Worm (Caenorhabditis elegans) whole organism, early embryonic: ENCODE results near the gene C28H8.8.

ENCODE experiments used
- B0310.2 ChIP-seq: sonication (generic microtip); optimal IDR thresholded peaks from 2 replicates; lab custom pipeline; 2016; ENCODE audit warnings: mild to moderate bottlenecking, missing genetic modification characterization, missing compliant biosample characterization
- F13C5.2 ChIP-seq: sonication (generic microtip); optimal IDR thresholded peaks from 2 replicates; lab custom pipeline; 2017; ENCODE audit warnings: mild to moderate bottlenecking, missing genetic modification characterization, inconsistent platforms, missing compliant biosample characterization
- aly-1 ChIP-seq: sonication (generic microtip); optimal IDR thresholded peaks from 2 replicates; lab custom pipeline; 2016; ENCODE audit warnings: missing genetic modification characterization, missing compliant biosample characterization
- ama-1 ChIP-seq: fragments of 150-350 bp; optimal IDR thresholded peaks from 2 replicates; lab custom pipeline; 2014
- ceh-36 ChIP-seq: sonication (generic microtip); optimal IDR thresholded peaks from 2 replicates; lab custom pipeline; 2016; ENCODE audit warnings: missing genetic modification characterization, inconsistent platforms, missing compliant biosample characterization
- ets-7 ChIP-seq: sonication (generic microtip); optimal IDR thresholded peaks from 2 replicates; lab custom pipeline; 2016; ENCODE audit warnings: missing genotype, missing genetic modification characterization, missing compliant biosample characterization
- flt-1 ChIP-seq: fragments of 200-800 bp; sonication (Bioruptor generic); IDR thresholded peaks from 2 replicates; pipeline ENCODE4 v1.3.6; 2022; ENCODE audit warnings: missing genetic modification characterization, missing compliant biosample characterization
- hmbx-1 ChIP-seq: sonication (generic microtip); optimal IDR thresholded peaks from 2 replicates; lab custom pipeline; 2016; ENCODE audit warnings: mild to moderate bottlenecking, missing genetic modification characterization, missing compliant biosample characterization
- hmg-4 ChIP-seq: fragments of 200-800 bp; sonication (Bioruptor generic); optimal IDR thresholded peaks from 2 replicates; lab custom pipeline; 2018; ENCODE audit warnings: mild to moderate bottlenecking, missing genetic modification characterization, missing compliant biosample characterization
- pes-1 ChIP-seq: fragments of 200-800 bp; sonication (Bioruptor generic); IDR thresholded peaks from 2 replicates; pipeline ENCODE4 v1.3.6; 2022; ENCODE audit warnings: missing genetic modification reagents, missing genetic modification characterization, missing compliant biosample characterization
- tbx-11 ChIP-seq: fragments of 200-800 bp; sonication (Bioruptor generic); IDR thresholded peaks from 2 replicates; pipeline ENCODE4 v1.3.6; 2022; ENCODE audit warnings: missing genetic modification characterization, missing compliant biosample characterization
- tbx-37 ChIP-seq: fragments of 200-800 bp; sonication (Bioruptor generic); conservative IDR thresholded peaks from 2 replicates; pipeline ENCODE4 v1.3.6; 2022; ENCODE audit warnings: missing genetic modification reagents, missing genetic modification characterization, missing compliant biosample characterization

DNA sequence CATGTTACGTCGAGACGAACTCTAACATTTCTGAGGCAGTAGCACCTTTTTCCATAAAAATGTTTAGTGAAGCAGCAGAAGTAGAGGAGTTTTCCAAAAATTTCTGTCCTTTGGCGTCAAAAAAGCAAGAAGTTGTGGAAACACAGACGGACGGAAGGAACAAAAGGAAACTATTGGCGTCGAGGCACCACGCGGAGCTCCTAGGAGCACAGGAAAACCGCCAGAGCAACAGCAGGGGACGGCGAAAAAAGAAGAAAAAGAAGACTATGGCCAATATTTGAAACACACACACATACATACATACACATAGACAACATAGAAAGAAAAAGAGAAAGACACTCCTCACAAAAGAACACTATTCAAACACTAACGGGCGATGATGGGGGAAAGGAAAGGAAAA, 45.7 kb downstream of the C28H8.8 start:
- TF ChIP-seq aly-1 (tag; lab: Kevin White, UChicago) = no peak
- TF ChIP-seq ama-1 (lab: Kevin White, UChicago) = no peak
- no peak for TF ChIP-seq hmg-4
- TF ChIP-seq hmbx-1 = no peak
- TF ChIP-seq pes-1 (GFP tag; lab: Robert Waterston, UW) = no peak
- no peak for TF ChIP-seq ceh-36
- no peak for TF ChIP-seq flt-1
- TF ChIP-seq B0310.2 = no peak
- no peak for TF ChIP-seq tbx-37 (GFP tag; lab: Robert Waterston, UW)
- TF ChIP-seq ets-7 (tag; lab: Kevin White, UChicago) = no peak
- no peak for TF ChIP-seq tbx-11 (GFP tag; lab: Robert Waterston, UW)
- TF ChIP-seq F13C5.2 = no peak
